Fruit fly (Drosophila melanogaster) whole organism, prepupa: ENCODE results near the gene Sec15.

Experiments used
- Blimp-1 ChIP-seq: fragments of 200-800 bp; sonication (Bioruptor generic); optimal IDR thresholded peaks from 3 replicates; lab custom pipeline; 2017; ENCODE audit warnings: missing biosample characterization, missing genetic modification characterization, mild to moderate bottlenecking, moderate library complexity, missing genetic modification reagents
- CG10631 ChIP-seq: fragments of 200-800 bp; sonication (Bioruptor generic); optimal IDR thresholded peaks from 2 replicates; lab custom pipeline; 2016; ENCODE audit warnings: missing biosample characterization, missing genetic modification characterization
- CG11294 ChIP-seq: fragments of 200-800 bp; sonication (Bioruptor generic); IDR thresholded peaks from 2 replicates; pipeline ENCODE4 v1.3.6; 2022; ENCODE audit warnings: missing biosample characterization, missing genetic modification characterization
- CG11762 ChIP-seq: fragments of 200-800 bp; sonication (Bioruptor generic); optimal IDR thresholded peaks from 3 replicates; lab custom pipeline; 2016; ENCODE audit warnings: missing biosample characterization, missing genetic modification characterization; ENCODE audit not compliant: insufficient read depth
- CG11902 ChIP-seq: fragments of 200-800 bp; sonication (Bioruptor generic); optimal IDR thresholded peaks from 3 replicates; lab custom pipeline; 2016; ENCODE audit warnings: missing biosample characterization, missing genetic modification characterization
- CG1621 ChIP-seq: fragments of 200-800 bp; sonication (Bioruptor generic); optimal IDR thresholded peaks from 3 replicates; lab custom pipeline; 2018; ENCODE audit warnings: missing biosample characterization, mild to moderate bottlenecking, missing genetic modification characterization
- CG16779 ChIP-seq: fragments of 200-800 bp; sonication (Bioruptor generic); optimal IDR thresholded peaks from 3 replicates; lab custom pipeline; 2017; ENCODE audit warnings: missing biosample characterization, mild to moderate bottlenecking, missing genetic modification characterization
- CG3032 ChIP-seq: fragments of 200-800 bp; optimal IDR thresholded peaks from 2 replicates; lab custom pipeline; 2019; ENCODE audit warnings: missing biosample characterization, mild to moderate bottlenecking, missing genetic modification characterization, moderate library complexity
- CG31627 ChIP-seq: fragments of 200-800 bp; sonication (Bioruptor generic); optimal IDR thresholded peaks from 3 replicates; lab custom pipeline; 2016; ENCODE audit warnings: missing biosample characterization, missing genetic modification characterization
- CG32006 ChIP-seq: fragments of 200-800 bp; sonication (Bioruptor generic); optimal IDR thresholded peaks from 3 replicates; lab custom pipeline; 2017; ENCODE audit warnings: missing biosample characterization, mild to moderate bottlenecking, missing genetic modification characterization
- CG6276 ChIP-seq: fragments of 200-800 bp; sonication (Bioruptor generic); optimal IDR thresholded peaks from 2 replicates; lab custom pipeline; 2017; ENCODE audit warnings: missing biosample characterization, mild to moderate bottlenecking, missing genetic modification characterization
- CG6792 ChIP-seq: fragments of 200-800 bp; sonication (Bioruptor generic); optimal IDR thresholded peaks from 3 replicates; lab custom pipeline; 2016; ENCODE audit warnings: missing biosample characterization, missing genetic modification characterization
- CG6808 ChIP-seq: fragments of 200-800 bp; sonication (Bioruptor generic); optimal IDR thresholded peaks from 3 replicates; lab custom pipeline; 2017; ENCODE audit warnings: missing biosample characterization, missing genetic modification characterization, mild to moderate bottlenecking, moderate library complexity, missing genetic modification reagents
- CG7368 ChIP-seq: fragments of 200-800 bp; sonication (Bioruptor generic); optimal IDR thresholded peaks from 3 replicates; lab custom pipeline; 2016; ENCODE audit warnings: missing biosample characterization, missing genetic modification characterization
- CG8119 ChIP-seq: fragments of 200-800 bp; sonication (Bioruptor generic); IDR thresholded peaks from 3 replicates; pipeline ENCODE4 v1.3.6; 2022; ENCODE audit warnings: missing biosample characterization, missing genetic modification characterization
- CG8319 ChIP-seq: fragments of 200-800 bp; sonication (Bioruptor generic); optimal IDR thresholded peaks from 3 replicates; lab custom pipeline; 2016; ENCODE audit warnings: missing biosample characterization, missing genetic modification characterization
- CG9139 ChIP-seq: fragments of 200-800 bp; sonication (Bioruptor generic); optimal IDR thresholded peaks from 3 replicates; lab custom pipeline; 2017; ENCODE audit warnings: missing biosample characterization, mild to moderate bottlenecking, missing genetic modification characterization
- Eip93F ChIP-seq: fragments of 200-800 bp; sonication (Bioruptor generic); optimal IDR thresholded peaks from 2 replicates; lab custom pipeline; 2016; ENCODE audit warnings: missing biosample characterization, mild to moderate bottlenecking, missing genetic modification characterization
- Ets21C ChIP-seq: fragments of 200-800 bp; sonication (Bioruptor generic); optimal IDR thresholded peaks from 3 replicates; lab custom pipeline; 2016; ENCODE audit warnings: missing biosample characterization, missing genetic modification characterization
- Ets96B ChIP-seq: fragments of 200-800 bp; optimal IDR thresholded peaks from 2 replicates; lab custom pipeline; 2019; ENCODE audit warnings: missing biosample characterization, mild to moderate bottlenecking, missing genetic modification characterization, moderate library complexity
- Hr38 ChIP-seq: sonication (Bioruptor generic); optimal IDR thresholded peaks from 2 replicates; lab custom pipeline; 2016; ENCODE audit warnings: missing biosample characterization, missing genetic modification characterization
- Hr39 ChIP-seq: fragments of 200-800 bp; sonication (Bioruptor generic); optimal IDR thresholded peaks from 2 replicates; lab custom pipeline; 2016; ENCODE audit warnings: missing biosample characterization, missing genetic modification characterization
- Hr4 ChIP-seq: fragments of 200-800 bp; sonication (Bioruptor generic); optimal IDR thresholded peaks from 3 replicates; lab custom pipeline; 2016; ENCODE audit warnings: missing biosample characterization, missing genetic modification characterization
- Lpt ChIP-seq: fragments of 200-800 bp; sonication (Bioruptor generic); optimal IDR thresholded peaks from 3 replicates; lab custom pipeline; 2016; ENCODE audit warnings: missing biosample characterization, missing genetic modification characterization
- Met ChIP-seq: fragments of 200-800 bp; sonication (Bioruptor generic); optimal IDR thresholded peaks from 3 replicates; lab custom pipeline; 2016; ENCODE audit warnings: missing biosample characterization, missing genetic modification characterization
- Smox ChIP-seq: fragments of 200-800 bp; sonication (Bioruptor generic); optimal IDR thresholded peaks from 3 replicates; lab custom pipeline; 2016; ENCODE audit warnings: missing biosample characterization, missing genetic modification characterization
- Sox102F ChIP-seq: fragments of 200-800 bp; sonication (Bioruptor generic); optimal IDR thresholded peaks from 2 replicates; lab custom pipeline; 2016; ENCODE audit warnings: missing biosample characterization, mild to moderate bottlenecking, missing genetic modification characterization
- Sox15 ChIP-seq: fragments of 200-800 bp; sonication (Bioruptor generic); optimal IDR thresholded peaks from 3 replicates; lab custom pipeline; 2016; ENCODE audit warnings: missing biosample characterization, missing genetic modification characterization
- achi ChIP-seq: fragments of 200-800 bp; sonication (Bioruptor generic); optimal IDR thresholded peaks from 3 replicates; lab custom pipeline; 2016; ENCODE audit warnings: missing biosample characterization, missing genetic modification characterization
- acj6 ChIP-seq: fragments of 200-800 bp; sonication (Bioruptor generic); optimal IDR thresholded peaks from 3 replicates; lab custom pipeline; 2016; ENCODE audit warnings: missing biosample characterization, missing genetic modification characterization
- dac ChIP-seq: fragments of 200-800 bp; sonication (Bioruptor generic); optimal IDR thresholded peaks from 2 replicates; lab custom pipeline; 2017; ENCODE audit warnings: missing biosample characterization, mild to moderate bottlenecking, missing genetic modification characterization
- dsx ChIP-seq: fragments of 200-800 bp; optimal IDR thresholded peaks from 3 replicates; lab custom pipeline; 2019; ENCODE audit warnings: missing biosample characterization, mild to moderate bottlenecking, missing genetic modification characterization, moderate library complexity; ENCODE audit not compliant: poor library complexity, severe bottlenecking
- eg ChIP-seq: fragments of 200-800 bp; sonication (Bioruptor generic); IDR thresholded peaks from 3 replicates; pipeline ENCODE4 v1.3.6; 2022; ENCODE audit warnings: missing biosample characterization, missing genetic modification characterization
- esn ChIP-seq: fragments of 200-800 bp; sonication (Bioruptor generic); optimal IDR thresholded peaks from 2 replicates; lab custom pipeline; 2016; ENCODE audit warnings: missing biosample characterization, mild to moderate bottlenecking, missing genetic modification characterization, moderate library complexity
- fd59A ChIP-seq: fragments of 200-800 bp; sonication (Bioruptor generic); optimal IDR thresholded peaks from 2 replicates; lab custom pipeline; 2017; ENCODE audit warnings: missing biosample characterization, mild to moderate bottlenecking, missing genetic modification characterization, missing genetic modification reagents
- fkh ChIP-seq: fragments of 200-800 bp; sonication (Bioruptor generic); optimal IDR thresholded peaks from 3 replicates; lab custom pipeline; 2017; ENCODE audit warnings: missing biosample characterization, mild to moderate bottlenecking, missing genetic modification characterization, moderate library complexity
- lz ChIP-seq: fragments of 200-800 bp; sonication (Bioruptor generic); optimal IDR thresholded peaks from 3 replicates; lab custom pipeline; 2016; ENCODE audit warnings: missing biosample characterization, missing genetic modification characterization
- net ChIP-seq: fragments of 200-800 bp; sonication (Bioruptor generic); optimal IDR thresholded peaks from 3 replicates; lab custom pipeline; 2016; ENCODE audit warnings: missing biosample characterization, missing genetic modification characterization
- pdm3 ChIP-seq: fragments of 200-800 bp; sonication (Bioruptor generic); optimal IDR thresholded peaks from 3 replicates; lab custom pipeline; 2016; ENCODE audit warnings: missing biosample characterization, missing genetic modification characterization
- salr ChIP-seq, 2 experiments: fragments of 200-800 bp; sonication (Bioruptor generic); optimal IDR thresholded peaks; 3 replicates each; lab custom pipeline; 2016 to 2018; ENCODE audit warnings: missing biosample characterization in 2 of 2, missing genetic modification characterization in 2 of 2, mild to moderate bottlenecking in 1 of 2
- svp ChIP-seq: fragments of 200-800 bp; sonication (Bioruptor generic); peaks from one replicate; lab custom pipeline; 2016; ENCODE audit warnings: missing biosample characterization, missing genetic modification characterization
- topi ChIP-seq: fragments of 200-800 bp; sonication (Bioruptor generic); optimal IDR thresholded peaks from 3 replicates; lab custom pipeline; 2016; ENCODE audit warnings: missing biosample characterization, missing genetic modification characterization
- vri ChIP-seq: fragments of 200-800 bp; sonication (Bioruptor generic); optimal IDR thresholded peaks from 3 replicates; lab custom pipeline; 2016; ENCODE audit warnings: missing biosample characterization, mild to moderate bottlenecking, missing genetic modification characterization

The Sec15 gene

DNA sequence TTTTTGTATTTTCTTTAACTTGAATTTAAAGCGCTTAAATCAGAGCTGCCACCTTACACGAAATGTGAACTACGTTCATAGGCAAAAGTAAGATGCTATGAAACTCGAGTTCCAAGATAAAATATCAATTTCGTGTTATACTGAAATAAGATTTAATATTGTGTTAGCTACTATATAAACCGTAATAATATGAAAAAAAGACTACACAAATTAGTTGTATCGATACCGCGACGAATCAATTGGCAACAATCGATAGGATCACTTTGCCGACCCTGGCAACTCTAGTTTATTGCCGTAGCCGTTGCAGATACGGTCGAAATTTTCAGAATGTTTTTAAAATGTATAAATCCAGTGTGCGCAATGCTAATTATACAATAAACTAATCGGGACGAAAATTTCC, 32.7 kb upstream of the Sec15 start, which contains the start of gene SNF4Agamma (continued):
- no peak for TF ChIP-seq dsx (GFP tag; lab: Kevin White, UChicago)
- no peak for TF ChIP-seq Ets21C (GFP tag; lab: Kevin White, UChicago)
- no peak for TF ChIP-seq Smox
- TF ChIP-seq salr (GFP tag; optimal IDR thresholded peaks at IDR 0.05; lab: Kevin White, UChicago) = no peak
- TF ChIP-seq Sox15 (GFP tag; lab: Kevin White, UChicago) = no peak
- no peak for TF ChIP-seq topi (GFP tag; lab: Kevin White, UChicago)
- peak; percentile 77 for TF ChIP-seq CG1621 (tag; lab: Kevin White, UChicago)
- peak; percentile 25 for TF ChIP-seq CG10631 (GFP tag; lab: Kevin White, UChicago)
- TF ChIP-seq CG7368 (GFP tag; lab: Kevin White, UChicago) = no peak
- TF ChIP-seq CG9139 (GFP tag; lab: Kevin White, UChicago) = no peak
- TF ChIP-seq CG16779 = no peak
- TF ChIP-seq fd59A (GFP tag; lab: Kevin White, UChicago) = no peak
- TF ChIP-seq Ets96B = no peak
- no peak for TF ChIP-seq Hr38 (GFP tag; lab: Kevin White, UChicago)
- no peak for TF ChIP-seq Eip93F (GFP tag; lab: Kevin White, UChicago)
- no peak for TF ChIP-seq net (GFP tag; lab: Kevin White, UChicago)
- no peak for TF ChIP-seq CG8119 (GFP tag; lab: Robert Waterston, UW)
- TF ChIP-seq Hr4 = no peak
- no peak for TF ChIP-seq vri (GFP tag; lab: Kevin White, UChicago)
- TF ChIP-seq Met = no peak
- TF ChIP-seq Blimp-1 (GFP tag; lab: Kevin White, UChicago) = no peak
- TF ChIP-seq CG3032 (tag; lab: Kevin White, UChicago) = peak; percentile 6
- peak; percentile 2 for TF ChIP-seq acj6
- TF ChIP-seq CG11294 = no peak
- peak; percentile 16 for TF ChIP-seq CG31627 (GFP tag; lab: Kevin White, UChicago)
- no peak for TF ChIP-seq CG8319 (GFP tag; lab: Kevin White, UChicago)
- no peak for TF ChIP-seq CG11762 (GFP tag; lab: Kevin White, UChicago)

DNA sequence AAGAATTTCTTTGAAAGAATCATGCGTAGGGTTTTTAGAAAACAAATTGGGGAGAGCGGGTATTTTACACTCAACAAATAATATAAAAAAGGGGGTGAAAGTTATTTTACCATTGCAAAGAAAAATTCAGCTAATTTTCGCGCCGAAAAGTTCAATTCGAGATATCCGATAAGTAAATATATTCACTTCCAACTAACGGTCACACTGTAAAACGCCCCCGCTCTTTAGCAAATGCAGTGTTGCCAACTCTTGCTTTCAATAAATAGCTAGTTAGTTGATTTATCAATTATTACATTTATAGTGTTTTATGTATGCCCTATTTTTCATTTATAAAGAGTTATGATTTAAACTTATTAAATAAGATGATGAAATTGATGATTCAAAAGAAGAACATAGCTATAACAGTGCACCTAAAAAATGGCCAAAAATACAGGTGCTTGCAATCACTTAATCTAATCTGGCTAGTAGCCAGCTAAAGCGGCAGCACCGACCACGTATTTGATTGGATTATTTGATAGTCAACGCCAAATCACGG, 30.5 kb upstream of the Sec15 start, which contains the start of gene meigo:
Gene meigo (plus strand): TSS at position 51 of the 535 bp plus-strand sequence.
- no peak for TF ChIP-seq CG6276
- TF ChIP-seq pdm3 = no peak
- TF ChIP-seq Eip93F (GFP tag; lab: Kevin White, UChicago) = no peak
- peak; percentile 48 for TF ChIP-seq Ets96B
- TF ChIP-seq eg (GFP tag; lab: Robert Waterston, UW) = peak; percentile 50; the same call in 1 of the 3 replicates
- no peak for TF ChIP-seq CG10631 (GFP tag; lab: Kevin White, UChicago)
- no peak for TF ChIP-seq CG1621 (tag; lab: Kevin White, UChicago)
- peak; percentile 30 for TF ChIP-seq CG11902 (GFP tag; lab: Kevin White, UChicago)
- no peak for TF ChIP-seq Blimp-1 (GFP tag; lab: Kevin White, UChicago)
- peak; percentile 72 for TF ChIP-seq esn (GFP tag; lab: Kevin White, UChicago)
- no peak for TF ChIP-seq CG32006 (GFP tag; lab: Kevin White, UChicago)
- TF ChIP-seq CG3032 (tag; lab: Kevin White, UChicago) = peak; percentile 76
- peak; percentile 25 for TF ChIP-seq Sox15 (GFP tag; lab: Kevin White, UChicago)
- no peak for TF ChIP-seq Lpt (GFP tag; lab: Kevin White, UChicago)
- peak; percentile 65 for TF ChIP-seq CG31627 (GFP tag; lab: Kevin White, UChicago)
- TF ChIP-seq dac (GFP tag; lab: Kevin White, UChicago) = no peak
- peak; percentile 64 for TF ChIP-seq Hr39 (GFP tag; lab: Kevin White, UChicago)
- TF ChIP-seq topi (GFP tag; lab: Kevin White, UChicago) = no peak
- TF ChIP-seq svp (GFP tag; lab: Kevin White, UChicago) = no peak
- TF ChIP-seq Sox102F = no peak
- TF ChIP-seq CG6792 (GFP tag; lab: Kevin White, UChicago) = peak; percentile 47
- TF ChIP-seq CG6808 (GFP tag; lab: Kevin White, UChicago) = no peak
- peak; percentile 16; the same call in 1 of the 2 replicates for TF ChIP-seq CG11294
- no peak for TF ChIP-seq vri (GFP tag; lab: Kevin White, UChicago)
- TF ChIP-seq fkh = peak; percentile 80
- peak; percentile 64 for TF ChIP-seq lz (GFP tag; lab: Kevin White, UChicago)
- TF ChIP-seq net (GFP tag; lab: Kevin White, UChicago) = no peak
- no peak for TF ChIP-seq achi (GFP tag; lab: Kevin White, UChicago)
- no peak for TF ChIP-seq CG7368 (GFP tag; lab: Kevin White, UChicago)
